Worm (Caenorhabditis elegans): ENCODE measurements around the gene frpr-1.

Gene frpr-1

DNA sequence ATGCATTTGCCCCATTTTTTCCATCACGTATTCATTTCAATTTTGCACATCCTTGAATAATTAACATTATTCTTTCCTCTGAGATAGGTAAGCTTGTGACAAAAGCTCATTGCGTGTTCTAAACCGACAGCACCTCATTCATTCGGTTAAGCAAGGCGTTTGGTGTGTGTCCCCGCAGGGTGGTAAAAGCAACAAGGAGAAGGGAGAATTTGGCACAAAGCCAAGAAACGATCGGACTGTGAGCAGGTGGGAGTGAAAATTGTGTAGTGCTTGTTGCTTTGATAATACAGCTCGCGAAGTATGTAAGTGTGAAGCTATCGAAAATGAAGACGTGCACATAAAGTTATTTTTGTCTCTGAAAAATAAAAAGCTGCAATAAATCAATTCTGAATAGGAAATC, 27.7 kb upstream of the frpr-1 start:
- TF ChIP-seq F39B2.1 (GFP tag; IDR thresholded peaks at IDR 0.05) (peak; percentile 97), F37B4.10 (GFP tag; IDR thresholded peaks at IDR 0.05) (no peak), lag-1 (GFP tag; IDR thresholded peaks at IDR 0.05) (no peak)

DNA sequence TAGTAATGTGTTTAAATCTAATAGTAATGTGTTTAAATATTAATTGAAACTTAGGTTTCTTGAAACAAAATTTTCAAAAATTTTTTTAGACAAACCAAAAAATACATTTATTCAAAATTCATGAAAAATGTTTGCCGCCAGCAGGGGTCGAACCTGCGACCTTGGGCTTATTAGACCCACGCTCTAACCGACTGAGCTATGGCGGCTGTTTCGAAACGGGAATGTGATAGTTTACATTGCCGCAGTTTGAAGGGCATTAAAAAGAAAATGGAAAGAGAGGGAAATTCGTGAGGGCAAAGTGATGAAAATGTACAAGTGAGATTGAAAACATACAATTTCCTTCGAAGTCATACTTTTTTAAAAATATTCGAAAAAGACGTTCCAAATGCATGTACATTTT, 27.1 kb upstream of the frpr-1 start:
- TF ChIP-seq K11D2.4 (GFP tag; IDR thresholded peaks at IDR 0.05) (no peak), atf-7 (tag; optimal IDR thresholded peaks at IDR 0.05) (no peak), F57C9.4 (tag; optimal IDR thresholded peaks at IDR 0.05) (no peak), aptf-3 (GFP tag; IDR thresholded peaks at IDR 0.05) (no peak), rpc-1 (optimal IDR thresholded peaks at IDR 0.05) (peak; percentile 62), rpc-1 (tag; optimal IDR thresholded peaks at IDR 0.05) (peak; percentile 83), madf-10 (tag; optimal IDR thresholded peaks at IDR 0.05) (no peak), somi-1 (GFP tag; optimal IDR thresholded peaks at IDR 0.05) (no peak), F57A8.1 (GFP tag; optimal IDR thresholded peaks at IDR 0.05) (no peak), hmg-20 (GFP tag; IDR thresholded peaks at IDR 0.05) (0 out of 2 replicates have a peak, but pooled peaks have one; percentile 51), T26A5.8 (tag; optimal IDR thresholded peaks at IDR 0.05) (no peak), lin-26 (GFP tag; IDR thresholded peaks at IDR 0.05) (peak; percentile 78), xnd-1 (tag; optimal IDR thresholded peaks at IDR 0.05) (no peak), ekl-4 (GFP tag; IDR thresholded peaks at IDR 0.05) (no peak; the same call in 1 of the 2 replicates), Y53G8AR.9 (GFP tag; conservative IDR thresholded peaks at IDR 0.05) (no peak), ztf-18 (tag; optimal IDR thresholded peaks at IDR 0.05) (no peak), rec-8 (tag; optimal IDR thresholded peaks at IDR 0.05) (peak in 1 of 2 experiments; percentile 2), him-1 (tag; optimal IDR thresholded peaks at IDR 0.05) (peak; percentile 68), mcd-1 (GFP tag; IDR thresholded peaks at IDR 0.05) (peak; percentile 23; the same call in 1 of the 2 replicates), ceh-79 (tag; optimal IDR thresholded peaks at IDR 0.05) (no peak), Y56A3A.18 (GFP tag; IDR thresholded peaks at IDR 0.05) (peak; percentile 75; the same call in 1 of the 2 replicates), tbx-9 (tag; optimal IDR thresholded peaks at IDR 0.05; ENCODE audit: borderline replicate concordance) (no peak), sea-2 (GFP tag; IDR thresholded peaks at IDR 0.05) (no peak), sptf-2 (GFP tag; optimal IDR thresholded peaks at IDR 0.05) (no peak), cebp-1 (GFP tag; IDR thresholded peaks at IDR 0.05) (no peak), cebp-1 (tag; optimal IDR thresholded peaks at IDR 0.05) (peak; percentile 53), C06A6.2 (GFP tag; conservative IDR thresholded peaks at IDR 0.05) (no peak), B0261.1 (tag; optimal IDR thresholded peaks at IDR 0.05) (peak; percentile 86), snpc-3.4 (tag; optimal IDR thresholded peaks at IDR 0.05) (peak; percentile 78), egl-44 (GFP tag; IDR thresholded peaks at IDR 0.05) (no peak), ztf-25 (GFP tag; IDR thresholded peaks at IDR 0.05) (0 out of 2 replicates have a peak, but pooled peaks have one; percentile 30), lin-54 (GFP tag; optimal IDR thresholded peaks at IDR 0.05) (peak; percentile 23), F52B5.7 (tag; optimal IDR thresholded peaks at IDR 0.05) (no peak), rcor-1 (GFP tag; IDR thresholded peaks at IDR 0.05) (peak; percentile 61), ceh-58 (GFP tag; IDR thresholded peaks at IDR 0.05) (no peak), B0035.1 (tag; optimal IDR thresholded peaks at IDR 0.05) (no peak), die-1 (tag; optimal IDR thresholded peaks at IDR 0.05) (peak; percentile 69), F23B12.7 (tag; optimal IDR thresholded peaks at IDR 0.05; ENCODE audit: insufficient read depth) (no peak), tlf-1 (GFP tag; optimal IDR thresholded peaks at IDR 0.05) (no peak), tbp1 (GFP tag; optimal IDR thresholded peaks at IDR 0.05) (peak; percentile 92), ztf-26 (tag; optimal IDR thresholded peaks at IDR 0.05) (no peak), snpc-4 (GFP tag; optimal IDR thresholded peaks at IDR 0.05) (peak; percentile 67), snpc-4 (tag; optimal IDR thresholded peaks at IDR 0.05) (peak in 2 of 4 experiments; percentile 35 to 44), madf-3 (GFP tag; IDR thresholded peaks at IDR 0.05) (no peak), K12H6.12 (tag; optimal IDR thresholded peaks at IDR 0.05) (no peak)
